Fruit fly (Drosophila melanogaster) whole organism, embryonic: ENCODE results near the gene CG33966.
A peak's percentile ranks its signal among the peaks of the same experiment; 100 is the strongest.

Experiments used
- Ada2b ChIP-seq: fragments of 200-800 bp; sonication (Bioruptor generic); IDR thresholded peaks from 2 replicates; pipeline ENCODE4 v1.3.6; 2022; ENCODE audit warnings: missing biosample characterization, missing genetic modification characterization
- CG10209 ChIP-seq: fragments of 200-800 bp; sonication (Bioruptor generic); optimal IDR thresholded peaks from 3 replicates; lab custom pipeline; 2017; ENCODE audit warnings: missing biosample characterization, mild to moderate bottlenecking, missing genetic modification characterization, missing genetic modification reagents
- CG1233 ChIP-seq: fragments of 200-800 bp; sonication (Bioruptor generic); optimal IDR thresholded peaks from 4 replicates; lab custom pipeline; 2018; ENCODE audit warnings: missing biosample characterization, mild to moderate bottlenecking, missing genetic modification characterization
- CG12659 ChIP-seq: fragments of 200-800 bp; sonication (Bioruptor generic); optimal IDR thresholded peaks from 3 replicates; lab custom pipeline; 2017; ENCODE audit warnings: mild to moderate bottlenecking, missing biosample characterization, missing genetic modification reagents, missing genetic modification characterization
- CG15269 ChIP-seq: fragments of 200-800 bp; sonication (Bioruptor generic); optimal IDR thresholded peaks from 2 replicates; lab custom pipeline; 2018; ENCODE audit warnings: missing biosample characterization, mild to moderate bottlenecking, missing genetic modification characterization, moderate library complexity
- CG1832 ChIP-seq: fragments of 200-800 bp; sonication (Bioruptor generic); optimal IDR thresholded peaks from 2 replicates; lab custom pipeline; 2017; ENCODE audit warnings: missing biosample characterization, mild to moderate bottlenecking, missing genetic modification characterization, inconsistent platforms
- CG18599 ChIP-seq: fragments of 200-800 bp; sonication (Bioruptor generic); optimal IDR thresholded peaks from 3 replicates; lab custom pipeline; 2017; ENCODE audit warnings: missing biosample characterization, missing genetic modification characterization, mild to moderate bottlenecking, moderate library complexity, missing genetic modification reagents
- CG3065 ChIP-seq: fragments of 200-800 bp; sonication (Bioruptor generic); optimal IDR thresholded peaks from 2 replicates; lab custom pipeline; 2016; ENCODE audit warnings: missing biosample characterization, missing genetic modification characterization
- CG31224 ChIP-seq: fragments of 200-800 bp; sonication (Bioruptor generic); IDR thresholded peaks from 2 replicates; pipeline ENCODE4 v1.3.6; 2022; ENCODE audit warnings: missing biosample characterization, missing genetic modification characterization
- CG34224 ChIP-seq: fragments of 200-800 bp; sonication (Bioruptor generic); IDR thresholded peaks from 3 replicates; pipeline ENCODE4 v1.3.6; 2022; ENCODE audit warnings: missing biosample characterization, missing genetic modification characterization; ENCODE audit not compliant: partially characterized antibody
- CG4360 ChIP-seq: fragments of 200-800 bp; sonication (Bioruptor generic); IDR thresholded peaks from 2 replicates; pipeline ENCODE4 v1.3.6; 2022; ENCODE audit warnings: missing biosample characterization, missing genetic modification characterization
- CG5180 ChIP-seq: fragments of 200-800 bp; sonication (Bioruptor generic); optimal IDR thresholded peaks from 3 replicates; lab custom pipeline; 2017; ENCODE audit warnings: missing biosample characterization, missing genetic modification characterization, mild to moderate bottlenecking, moderate library complexity, missing genetic modification reagents
- CG6765 ChIP-seq: fragments of 200-800 bp; sonication (Bioruptor generic); optimal IDR thresholded peaks from 3 replicates; lab custom pipeline; 2017; ENCODE audit warnings: missing biosample characterization, mild to moderate bottlenecking, missing genetic modification characterization
- CG6813 ChIP-seq: fragments of 200-800 bp; sonication (Bioruptor generic); optimal IDR thresholded peaks from 2 replicates; lab custom pipeline; 2017; ENCODE audit warnings: missing biosample characterization, missing genetic modification characterization, mild to moderate bottlenecking, moderate library complexity, missing genetic modification reagents
- CG7987 ChIP-seq: fragments of 200-800 bp; sonication (Bioruptor generic); optimal IDR thresholded peaks from 2 replicates; lab custom pipeline; 2018; ENCODE audit warnings: missing biosample characterization, mild to moderate bottlenecking, missing genetic modification characterization, moderate library complexity
- Chrac-16 ChIP-seq: fragments of 200-800 bp; sonication (Bioruptor generic); optimal IDR thresholded peaks from 3 replicates; lab custom pipeline; 2016; ENCODE audit warnings: missing biosample characterization, missing genetic modification characterization
- CkIIα-i1 ChIP-seq: fragments of 200-800 bp; sonication (Bioruptor generic); IDR thresholded peaks from 2 replicates; pipeline ENCODE4 v1.3.6; 2022; ENCODE audit warnings: missing biosample characterization, missing genetic modification characterization
- Deaf1 ChIP-seq: fragments of 200-800 bp; optimal IDR thresholded peaks from 3 replicates; lab custom pipeline; 2019; ENCODE audit warnings: missing biosample characterization, mild to moderate bottlenecking, missing genetic modification characterization, moderate library complexity
- Elba2 ChIP-seq: fragments of 200-800 bp; sonication (Bioruptor generic); optimal IDR thresholded peaks from 3 replicates; lab custom pipeline; 2016; ENCODE audit warnings: missing biosample characterization, missing genetic modification characterization
- GATAe ChIP-seq: fragments of 200-800 bp; sonication (Bioruptor generic); conservative IDR thresholded peaks from 2 replicates; pipeline ENCODE4 v1.3.6; 2022; ENCODE audit warnings: missing biosample characterization, missing genetic modification characterization
- Gug ChIP-seq: fragments of 200-800 bp; sonication (Bioruptor generic); IDR thresholded peaks from 4 replicates; pipeline ENCODE4 v1.3.6; 2022; ENCODE audit warnings: missing biosample characterization, missing genetic modification characterization
- NC2α ChIP-seq: fragments of 200-800 bp; sonication (Bioruptor generic); optimal IDR thresholded peaks from 2 replicates; lab custom pipeline; 2016; ENCODE audit warnings: missing biosample characterization, missing genetic modification characterization
- NK7.1 ChIP-seq: fragments of 200-800 bp; sonication (Bioruptor generic); optimal IDR thresholded peaks from 3 replicates; lab custom pipeline; 2016; ENCODE audit warnings: missing biosample characterization, missing genetic modification characterization
- Neu2 ChIP-seq: fragments of 200-800 bp; sonication (Bioruptor generic); optimal IDR thresholded peaks from 3 replicates; lab custom pipeline; 2016; ENCODE audit warnings: missing biosample characterization, missing genetic modification characterization, borderline replicate concordance
- Ptx1 ChIP-seq: fragments of 200-800 bp; sonication (Bioruptor generic); IDR thresholded peaks from 2 replicates; pipeline ENCODE4 v1.3.6; 2022; ENCODE audit warnings: missing biosample characterization, missing genetic modification characterization
- Scr ChIP-seq: fragments of 200-800 bp; sonication (Bioruptor generic); IDR thresholded peaks from 2 replicates; pipeline ENCODE4 v1.3.6; 2022; ENCODE audit warnings: missing biosample characterization, missing genetic modification characterization; ENCODE audit not compliant: partially characterized antibody
- Side ChIP-seq: fragments of 200-800 bp; sonication (Bioruptor generic); optimal IDR thresholded peaks from 2 replicates; lab custom pipeline; 2016; ENCODE audit warnings: missing biosample characterization, missing genetic modification characterization
- Usf ChIP-seq: fragments of 200-800 bp; sonication (Bioruptor generic); optimal IDR thresholded peaks from 2 replicates; lab custom pipeline; 2017; ENCODE audit warnings: missing genotype, missing biosample characterization, missing genetic modification characterization
- YL-1 ChIP-seq: fragments of 200-800 bp; sonication (Bioruptor generic); optimal IDR thresholded peaks from 3 replicates; lab custom pipeline; 2017; ENCODE audit warnings: missing biosample characterization, mild to moderate bottlenecking, missing genetic modification characterization
- ato ChIP-seq: fragments of 200-800 bp; sonication (Bioruptor generic); IDR thresholded peaks from 2 replicates; pipeline ENCODE4 v1.3.6; 2022; ENCODE audit warnings: missing biosample characterization, missing genetic modification characterization; ENCODE audit not compliant: partially characterized antibody
- bsh ChIP-seq, 2 experiments: fragments of 200-800 bp; sonication (Bioruptor generic); optimal IDR thresholded peaks; 2 replicates each; lab custom pipeline; 2017 to 2018; ENCODE audit warnings: mild to moderate bottlenecking in 2 of 2, missing biosample characterization in 2 of 2, missing genetic modification characterization in 2 of 2, moderate library complexity in 1 of 2
- corto ChIP-seq: fragments of 200-800 bp; sonication (Bioruptor generic); optimal IDR thresholded peaks from 2 replicates; lab custom pipeline; 2016; ENCODE audit warnings: missing biosample characterization, mild to moderate bottlenecking, missing genetic modification characterization, moderate library complexity
- emc ChIP-seq: fragments of 200-800 bp; sonication (Bioruptor generic); optimal IDR thresholded peaks from 2 replicates; lab custom pipeline; 2016; ENCODE audit warnings: missing biosample characterization, missing genetic modification characterization
- ems ChIP-seq: fragments of 200-800 bp; sonication (Bioruptor generic); optimal IDR thresholded peaks from 3 replicates; lab custom pipeline; 2016; ENCODE audit warnings: missing biosample characterization, missing genetic modification characterization
- gfzf ChIP-seq: fragments of 200-800 bp; sonication (Bioruptor generic); optimal IDR thresholded peaks from 2 replicates; lab custom pipeline; 2016; ENCODE audit warnings: missing biosample characterization, mild to moderate bottlenecking, missing genetic modification characterization, moderate library complexity
- grn ChIP-seq: fragments of 200-800 bp; sonication (Bioruptor generic); optimal IDR thresholded peaks from 3 replicates; lab custom pipeline; 2017; ENCODE audit warnings: missing biosample characterization, missing genetic modification characterization
- gsb-n ChIP-seq: fragments of 200-800 bp; sonication (Bioruptor generic); optimal IDR thresholded peaks from 3 replicates; lab custom pipeline; 2018; ENCODE audit warnings: missing biosample characterization, mild to moderate bottlenecking, missing genetic modification characterization
- her ChIP-seq: fragments of 200-800 bp; sonication (Bioruptor generic); optimal IDR thresholded peaks from 2 replicates; lab custom pipeline; 2016; ENCODE audit warnings: missing biosample characterization, missing genetic modification characterization
- jigr1 ChIP-seq: fragments of 200-800 bp; sonication (Bioruptor generic); IDR thresholded peaks from 3 replicates; pipeline ENCODE4 v1.3.6; 2022; ENCODE audit warnings: missing biosample characterization, missing genetic modification characterization
- ken ChIP-seq: fragments of 200-800 bp; sonication (Bioruptor generic); IDR thresholded peaks from 3 replicates; pipeline ENCODE4 v1.3.6; 2022; ENCODE audit warnings: missing biosample characterization, missing genetic modification characterization
- lola ChIP-seq, 3 experiments: fragments of >200 bp in 2 of 3; fragments of 200-800 bp in 1 of 3; sonication (Bioruptor generic) in 1 of 3; optimal IDR thresholded peaks; 2 replicates each; lab custom pipeline; 2017 to 2019; ENCODE audit warnings: missing biosample characterization in 3 of 3, missing genetic modification characterization in 3 of 3, mild to moderate bottlenecking in 1 of 3, moderate library complexity in 1 of 3
- luna ChIP-seq: fragments of 200-800 bp; sonication (Bioruptor generic); optimal IDR thresholded peaks from 2 replicates; lab custom pipeline; 2016; ENCODE audit warnings: missing biosample characterization, missing genetic modification characterization
- nerfin-2 ChIP-seq: fragments of 200-800 bp; sonication (Bioruptor generic); IDR thresholded peaks from 2 replicates; pipeline ENCODE4 v1.3.6; 2022; ENCODE audit warnings: missing biosample characterization, missing genetic modification characterization; ENCODE audit not compliant: partially characterized antibody
- nom ChIP-seq: fragments of 200-800 bp; sonication (Bioruptor generic); optimal IDR thresholded peaks from 2 replicates; lab custom pipeline; 2017; ENCODE audit warnings: missing biosample characterization, missing genetic modification characterization, mild to moderate bottlenecking, moderate library complexity, missing genetic modification reagents
- onecut ChIP-seq: fragments of 200-800 bp; sonication (Bioruptor generic); IDR thresholded peaks from 2 replicates; pipeline ENCODE4 v1.3.6; 2022; ENCODE audit warnings: missing biosample characterization, missing genetic modification characterization
- run ChIP-seq: fragments of 200-800 bp; sonication (Bioruptor generic); optimal IDR thresholded peaks from 3 replicates; lab custom pipeline; 2018; ENCODE audit warnings: missing biosample characterization, mild to moderate bottlenecking, missing genetic modification characterization
- sens ChIP-seq: fragments of 200-800 bp; sonication (Bioruptor generic); peaks from one replicate; lab custom pipeline; 2016; ENCODE audit warnings: missing biosample characterization, missing genetic modification characterization
- slp2 ChIP-seq: fragments of 200-800 bp; sonication (Bioruptor generic); optimal IDR thresholded peaks from 2 replicates; lab custom pipeline; 2016; ENCODE audit warnings: missing biosample characterization, missing genetic modification characterization
- vvl ChIP-seq: fragments of 200-800 bp; sonication (Bioruptor generic); IDR thresholded peaks from 2 replicates; pipeline ENCODE4 v1.3.6; 2022; ENCODE audit warnings: missing biosample characterization, missing genetic modification characterization

CG33966 gene

DNA sequence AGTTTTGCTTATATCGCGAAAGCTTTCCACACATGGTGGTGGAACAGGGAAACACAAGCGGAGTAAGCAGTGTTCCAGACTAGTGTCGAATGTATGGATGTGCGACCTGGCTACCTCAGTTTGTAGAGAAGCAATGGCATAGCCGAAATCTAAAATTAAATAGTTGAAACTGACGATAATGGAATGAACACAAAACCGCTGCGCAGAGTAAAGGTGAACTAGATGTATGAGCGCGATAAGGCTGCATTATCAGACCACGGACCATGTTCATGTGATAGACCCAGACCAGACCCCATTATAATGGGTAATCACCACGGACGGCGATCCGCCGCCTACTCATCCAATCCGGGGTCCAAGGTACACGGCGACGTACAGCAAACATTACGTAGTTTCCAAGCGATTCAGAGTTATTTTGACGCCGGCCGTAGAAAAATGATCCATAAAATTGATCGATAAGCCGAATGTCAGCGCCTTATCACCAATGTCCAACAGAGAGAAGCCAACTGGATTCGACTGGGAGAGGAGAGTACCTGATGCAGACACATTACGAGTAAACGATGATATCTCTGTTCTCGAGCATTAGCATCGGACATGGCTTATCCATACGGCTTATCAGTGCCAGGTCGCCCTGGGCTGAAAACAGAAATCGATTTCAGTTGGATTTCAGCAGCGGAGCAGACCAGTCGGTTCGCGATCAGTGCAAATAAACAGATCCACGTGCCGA, 44.8 kb upstream of the CG33966 start, which contains the start of gene CG13912 (continued):
- TF ChIP-seq lola (GFP tag; optimal IDR thresholded peaks at IDR 0.05; lab: Kevin White, UChicago) (no peak), run (tag; lab: Kevin White, UChicago) (peak; percentile 14), Elba2 (no peak), CG7987 (GFP tag; lab: Kevin White, UChicago) (peak; percentile 92), slp2 (GFP tag; lab: Kevin White, UChicago) (no peak), Gug (GFP tag; lab: Robert Waterston, UW) (no peak), luna (no peak), Chrac-16 (GFP tag; lab: Kevin White, UChicago) (no peak), corto (GFP tag; lab: Kevin White, UChicago) (no peak), Ptx1 (no peak), YL-1 (GFP tag; lab: Kevin White, UChicago) (no peak), CG6813 (GFP tag; lab: Kevin White, UChicago) (no peak), CG15269 (tag; lab: Kevin White, UChicago) (no peak), CG3065 (GFP tag; lab: Kevin White, UChicago) (no peak), grn (peak; percentile 99), Side (no peak), CG1832 (GFP tag; lab: Kevin White, UChicago) (no peak), CG34224 (no peak), ken (GFP tag; lab: Robert Waterston, UW) (no peak), Deaf1 (tag; lab: Kevin White, UChicago) (no peak), ato (no peak), sens (GFP tag; lab: Kevin White, UChicago) (peak; percentile 3), NK7.1 (GFP tag; lab: Kevin White, UChicago) (no peak), CG1233 (no peak), bsh (GFP tag; optimal IDR thresholded peaks at IDR 0.05; lab: Kevin White, UChicago) (no peak), CG5180 (peak; percentile 24), CG18599 (GFP tag; lab: Kevin White, UChicago) (no peak), Ada2b (GFP tag; lab: Robert Waterston, UW) (no peak), NC2α (no peak), emc (GFP tag; lab: Kevin White, UChicago) (no peak), onecut (GFP tag; lab: Robert Waterston, UW) (no peak; the same call in 1 of the 2 replicates), nom (GFP tag; lab: Kevin White, UChicago) (peak; percentile 81), CG12659 (GFP tag; lab: Kevin White, UChicago) (peak; percentile 14), CG6765 (no peak), CG4360 (no peak), Neu2 (GFP tag; lab: Kevin White, UChicago) (no peak), GATAe (peak; percentile 49), ems (no peak), Scr (GFP tag; lab: Robert Waterston, UW) (no peak), gfzf (peak; percentile 1), CG10209 (GFP tag; lab: Kevin White, UChicago) (no peak), nerfin-2 (no peak), Usf (GFP tag; lab: Kevin White, UChicago) (no peak), CG31224 (GFP tag; lab: Robert Waterston, UW) (no peak), vvl (no peak), jigr1 (GFP tag; lab: Robert Waterston, UW) (no peak), gsb-n (no peak), CkIIα-i1 (GFP tag; lab: Robert Waterston, UW) (no peak), her (GFP tag; lab: Kevin White, UChicago) (no peak)
